Fruit fly (Drosophila melanogaster): Measurements from ENCODE around the gene TotE.

The TotE gene

dm6 chr2L:19892450-19892849 lies 20.9 kb downstream of the TotE start, which contains the start of gene CG10481:
Gene CG10481, minus strand, starts transcription at chr2L:19892550.
- TF ChIP-seq esg (GFP tag; conservative IDR thresholded peaks at IDR 0.05) (no peak), D19A (tag; optimal IDR thresholded peaks at IDR 0.05) (no peak), seq (GFP tag; IDR thresholded peaks at IDR 0.05) (no peak), CG30403 (GFP tag; optimal IDR thresholded peaks at IDR 0.05) (no peak), H15 (GFP tag; IDR thresholded peaks at IDR 0.05) (no peak), CG18599 (GFP tag; optimal IDR thresholded peaks at IDR 0.05) (no peak), CG11093 (GFP tag; IDR thresholded peaks at IDR 0.05) (no peak), Sin3A (optimal IDR thresholded peaks at IDR 0.05) (no peak), CG16779 (GFP tag; IDR thresholded peaks at IDR 0.05) (no peak), CG11723 (GFP tag; optimal IDR thresholded peaks at IDR 0.05) (no peak), Tbp (GFP tag; optimal IDR thresholded peaks at IDR 0.05) (no peak), Opbp (GFP tag; IDR thresholded peaks at IDR 0.05; ENCODE audit: partially characterized antibody) (no peak)

- TF ChIP-seq NFAT (GFP tag; IDR thresholded peaks at IDR 0.05) = 0 out of 2 replicates have a peak, but pooled peaks have one; percentile 3
- 0 out of 4 replicates have a peak, but pooled peaks have one; percentile 27 for TF ChIP-seq chinmo (GFP tag; IDR thresholded peaks at IDR 0.05; ENCODE audit: partially characterized antibody)
- TF ChIP-seq abd-A (tag; optimal IDR thresholded peaks at IDR 0.05) = peak; percentile 68
- TF ChIP-seq CG10543 (GFP tag; optimal IDR thresholded peaks at IDR 0.05) = peak; percentile 3
- TF ChIP-seq Med (GFP tag) = peak; percentile 62
- peak; percentile 52 for TF ChIP-seq Deaf1 (tag; optimal IDR thresholded peaks at IDR 0.05)
- TF ChIP-seq CG11560 (tag; IDR thresholded peaks at IDR 0.05) = 0 out of 3 replicates have a peak, but pooled peaks have one; percentile 5
- peak; percentile 14 for TF ChIP-seq CG13894 (tag; optimal IDR thresholded peaks at IDR 0.05)
- TF ChIP-seq CG2120 (GFP tag; optimal IDR thresholded peaks at IDR 0.05) = no peak
- no peak for TF ChIP-seq sd (tag; optimal IDR thresholded peaks at IDR 0.05)
- peak; percentile 35 for TF ChIP-seq Ets65A (GFP tag)
- no peak for TF ChIP-seq YL-1 (GFP tag; optimal IDR thresholded peaks at IDR 0.05)
These were observed 25.0 kb downstream of the TotE start for dm6 chr2L:19888347-19888746.

- TF ChIP-seq psq (GFP tag; optimal IDR thresholded peaks at IDR 0.05) = peak; percentile 16
- TF ChIP-seq slou (GFP tag; optimal IDR thresholded peaks at IDR 0.05) = peak; percentile 89
- no peak for TF ChIP-seq Oaz (GFP tag; IDR thresholded peaks at IDR 0.05)
- TF ChIP-seq CG42726 (GFP tag; IDR thresholded peaks at IDR 0.05; ENCODE audit: partially characterized antibody) = peak; percentile 88
- TF ChIP-seq CG10654 (GFP tag; optimal IDR thresholded peaks at IDR 0.05) = peak; percentile 62
- TF ChIP-seq sens (GFP tag) = peak; percentile 91
- TF ChIP-seq Med (GFP tag) = peak; percentile 97
- TF ChIP-seq gfzf (GFP tag; optimal IDR thresholded peaks at IDR 0.05) = peak; percentile 56
- no peak; the same call in 1 of the 2 replicates for TF ChIP-seq toy (GFP tag; IDR thresholded peaks at IDR 0.05)
- TF ChIP-seq tap (tag; optimal IDR thresholded peaks at IDR 0.05) = peak; percentile 11
- TF ChIP-seq Ravus (GFP tag; IDR thresholded peaks at IDR 0.05) = no peak; the same call in 1 of the 2 replicates
- peak; percentile 62 for TF ChIP-seq grau (tag; optimal IDR thresholded peaks at IDR 0.05)
- TF ChIP-seq repo (GFP tag; optimal IDR thresholded peaks at IDR 0.05) = peak; percentile 58
- TF ChIP-seq Mrtf (GFP tag; IDR thresholded peaks at IDR 0.05) = peak; percentile 19; the same call in 1 of the 3 replicates
- peak; percentile 63 for TF ChIP-seq ems (GFP tag; optimal IDR thresholded peaks at IDR 0.05)
- TF ChIP-seq dmrt99B (tag; optimal IDR thresholded peaks at IDR 0.05) = peak; percentile 2
- TF ChIP-seq disco-r (GFP tag; optimal IDR thresholded peaks at IDR 0.05) = peak; percentile 30
- TF ChIP-seq sob (GFP tag; IDR thresholded peaks at IDR 0.05) = peak; percentile 86
- TF ChIP-seq inv (GFP tag; IDR thresholded peaks at IDR 0.05; ENCODE audit: partially characterized antibody) = no peak
- no peak for TF ChIP-seq CG9797 (GFP tag; optimal IDR thresholded peaks at IDR 0.05)
- TF ChIP-seq row (GFP tag; IDR thresholded peaks at IDR 0.05) = peak; percentile 39; the same call in 2 of the 3 replicates
- TF ChIP-seq CG13775 (GFP tag; optimal IDR thresholded peaks at IDR 0.05) = peak; percentile 61
- TF ChIP-seq Hey (tag; optimal IDR thresholded peaks at IDR 0.05) = no peak
- TF ChIP-seq CG8765 (GFP tag; IDR thresholded peaks at IDR 0.05) = no peak; the same call in 1 of the 2 replicates
- TF ChIP-seq CG12155 (GFP tag; optimal IDR thresholded peaks at IDR 0.05) = peak; percentile 49
- peak; percentile 58 for TF ChIP-seq Ssrp (tag; optimal IDR thresholded peaks at IDR 0.05)
- peak; percentile 29 for TF ChIP-seq CG6654 (GFP tag; optimal IDR thresholded peaks at IDR 0.05)
These were observed 25.8 kb downstream of the TotE start for dm6 chr2L:19887468-19887867.

Data from whole organism, embryonic.